Fruit fly (Drosophila melanogaster) whole organism, embryonic: Measurements from ENCODE around the gene Arc42.
A peak's percentile ranks its signal among the peaks of the same experiment; 100 is the strongest.

ENCODE experiments used
- CG10431 ChIP-seq: fragments of 200-800 bp; sonication (Bioruptor generic); optimal IDR thresholded peaks from 3 replicates; lab custom pipeline; 2018; ENCODE audit warnings: missing biosample characterization, mild to moderate bottlenecking, missing genetic modification characterization
- CG11723 ChIP-seq: fragments of 200-800 bp; sonication (Bioruptor generic); optimal IDR thresholded peaks from 2 replicates; lab custom pipeline; 2017; ENCODE audit warnings: missing biosample characterization, mild to moderate bottlenecking, missing genetic modification characterization
- CG13123 ChIP-seq: fragments of 200-800 bp; sonication (Bioruptor generic); optimal IDR thresholded peaks from 2 replicates; lab custom pipeline; 2016; ENCODE audit warnings: missing biosample characterization, missing genetic modification characterization
- CG13424 ChIP-seq: fragments of 200-800 bp; sonication (Bioruptor generic); optimal IDR thresholded peaks from 2 replicates; lab custom pipeline; 2019; ENCODE audit warnings: missing biosample characterization, mild to moderate bottlenecking, missing genetic modification characterization, moderate library complexity
- CG14050 ChIP-seq: fragments of 200-800 bp; sonication (Bioruptor generic); IDR thresholded peaks from 3 replicates; pipeline ENCODE4 v1.3.6; 2022; ENCODE audit warnings: missing biosample characterization, missing genetic modification characterization
- CG14667 ChIP-seq: fragments of 200-800 bp; sonication (Bioruptor generic); IDR thresholded peaks from 2 replicates; pipeline ENCODE4 v1.3.6; 2022; ENCODE audit warnings: missing biosample characterization, missing genetic modification characterization
- CG15073 ChIP-seq: fragments of 200-800 bp; sonication (Bioruptor generic); optimal IDR thresholded peaks from 2 replicates; lab custom pipeline; 2016; ENCODE audit warnings: missing biosample characterization, missing genetic modification characterization
- CG15269 ChIP-seq: fragments of 200-800 bp; sonication (Bioruptor generic); optimal IDR thresholded peaks from 2 replicates; lab custom pipeline; 2018; ENCODE audit warnings: missing biosample characterization, mild to moderate bottlenecking, missing genetic modification characterization, moderate library complexity
- CG15696 ChIP-seq: fragments of 200-800 bp; sonication (Bioruptor generic); optimal IDR thresholded peaks from 2 replicates; lab custom pipeline; 2019; ENCODE audit warnings: missing biosample characterization, mild to moderate bottlenecking, missing genetic modification characterization, moderate library complexity
- CG17385 ChIP-seq: fragments of 200-800 bp; sonication (Bioruptor generic); optimal IDR thresholded peaks from 3 replicates; lab custom pipeline; 2018; ENCODE audit warnings: missing biosample characterization, mild to moderate bottlenecking, missing genetic modification characterization
- CG2712 ChIP-seq: fragments of 200-800 bp; optimal IDR thresholded peaks from 3 replicates; lab custom pipeline; 2019; ENCODE audit warnings: missing biosample characterization, mild to moderate bottlenecking, missing genetic modification characterization, moderate library complexity
- CG30431 ChIP-seq: fragments of 200-800 bp; sonication (Bioruptor generic); optimal IDR thresholded peaks from 2 replicates; lab custom pipeline; 2017; ENCODE audit warnings: missing biosample characterization, missing genetic modification characterization
- CG32532 ChIP-seq: fragments of 200-800 bp; sonication (Bioruptor generic); IDR thresholded peaks from 2 replicates; pipeline ENCODE4 v1.3.6; 2022; ENCODE audit warnings: missing biosample characterization, missing genetic modification characterization
- CG42726 ChIP-seq: fragments of 200-800 bp; sonication (Bioruptor generic); IDR thresholded peaks from 2 replicates; pipeline ENCODE4 v1.3.6; 2022; ENCODE audit warnings: missing biosample characterization, missing genetic modification characterization; ENCODE audit not compliant: partially characterized antibody
- CG4424 ChIP-seq: fragments of 200-800 bp; sonication (Bioruptor generic); optimal IDR thresholded peaks from 3 replicates; lab custom pipeline; 2016; ENCODE audit warnings: missing biosample characterization, missing genetic modification characterization
- CG6272 ChIP-seq: fragments of 200-800 bp; sonication (Bioruptor generic); IDR thresholded peaks from 2 replicates; pipeline ENCODE4 v1.3.6; 2022; ENCODE audit warnings: missing biosample characterization, missing genetic modification characterization
- CG6654 ChIP-seq: fragments of 200-800 bp; sonication (Bioruptor generic); optimal IDR thresholded peaks from 2 replicates; lab custom pipeline; 2017; ENCODE audit warnings: missing biosample characterization, mild to moderate bottlenecking, missing genetic modification characterization
- CG6683 ChIP-seq: fragments of 200-800 bp; sonication (Bioruptor generic); optimal IDR thresholded peaks from 2 replicates; lab custom pipeline; 2017; ENCODE audit warnings: missing biosample characterization, mild to moderate bottlenecking, missing genetic modification characterization, missing genetic modification reagents
- CG7745 ChIP-seq: fragments of 200-800 bp; sonication (Bioruptor generic); optimal IDR thresholded peaks from 2 replicates; lab custom pipeline; 2018; ENCODE audit warnings: missing biosample characterization, mild to moderate bottlenecking, missing genetic modification characterization, moderate library complexity
- CG9876 ChIP-seq: fragments of 200-800 bp; sonication (Bioruptor generic); optimal IDR thresholded peaks from 2 replicates; lab custom pipeline; 2016; ENCODE audit warnings: missing biosample characterization, missing genetic modification characterization
- CG9932 ChIP-seq: fragments of 200-800 bp; sonication (Bioruptor generic); IDR thresholded peaks from 2 replicates; pipeline ENCODE4 v1.3.6; 2022; ENCODE audit warnings: missing biosample characterization, missing genetic modification characterization
- CrebB ChIP-seq: fragments of 200-800 bp; sonication (Bioruptor generic); optimal IDR thresholded peaks from 3 replicates; lab custom pipeline; 2018; ENCODE audit warnings: missing biosample characterization, mild to moderate bottlenecking, missing genetic modification characterization
- Doc2 ChIP-seq: fragments of 200-800 bp; sonication (Bioruptor generic); IDR thresholded peaks from 2 replicates; pipeline ENCODE4 v1.3.6; 2022; ENCODE audit warnings: missing biosample characterization, missing genetic modification characterization
- Doc3 ChIP-seq: fragments of 200-800 bp; sonication (Bioruptor generic); IDR thresholded peaks from 3 replicates; pipeline ENCODE4 v1.3.6; 2022; ENCODE audit warnings: missing biosample characterization, missing genetic modification characterization; ENCODE audit not compliant: partially characterized antibody
- Ets65A ChIP-seq: fragments of 200-800 bp; sonication (Bioruptor generic); peaks from one replicate; lab custom pipeline; 2016; ENCODE audit warnings: missing biosample characterization, missing genetic modification characterization
- Hmr ChIP-seq: fragments of 200-800 bp; sonication (Bioruptor generic); optimal IDR thresholded peaks from 3 replicates; lab custom pipeline; 2017; ENCODE audit warnings: mild to moderate bottlenecking, missing biosample characterization, missing genetic modification reagents, missing genetic modification characterization
- NFAT ChIP-seq: fragments of 200-800 bp; sonication (Bioruptor generic); IDR thresholded peaks from 2 replicates; pipeline ENCODE4 v1.3.6; 2022; ENCODE audit warnings: missing biosample characterization, missing genetic modification characterization
- NK7.1 ChIP-seq: fragments of 200-800 bp; sonication (Bioruptor generic); optimal IDR thresholded peaks from 3 replicates; lab custom pipeline; 2016; ENCODE audit warnings: missing biosample characterization, missing genetic modification characterization
- ab ChIP-seq: fragments of 200-800 bp; sonication (Bioruptor generic); optimal IDR thresholded peaks from 2 replicates; lab custom pipeline; 2016; ENCODE audit warnings: missing biosample characterization, missing genetic modification characterization
- chm ChIP-seq: fragments of 200-800 bp; sonication (Bioruptor generic); IDR thresholded peaks from 2 replicates; pipeline ENCODE4 v1.3.6; 2022; ENCODE audit warnings: missing biosample characterization, missing genetic modification characterization
- croc ChIP-seq: fragments of 200-800 bp; sonication (Bioruptor generic); conservative IDR thresholded peaks from 3 replicates; pipeline ENCODE4 v1.3.6; 2022; ENCODE audit warnings: missing biosample characterization, missing genetic modification characterization
- eyg ChIP-seq: fragments of 200-800 bp; sonication (Bioruptor generic); optimal IDR thresholded peaks from 3 replicates; lab custom pipeline; 2016; ENCODE audit warnings: missing biosample characterization, missing genetic modification characterization
- fd102C ChIP-seq: fragments of 200-800 bp; sonication (Bioruptor generic); optimal IDR thresholded peaks from 2 replicates; lab custom pipeline; 2018; ENCODE audit warnings: missing biosample characterization, mild to moderate bottlenecking, missing genetic modification characterization, moderate library complexity
- fd96Cb ChIP-seq: fragments of 200-800 bp; sonication (Bioruptor generic); optimal IDR thresholded peaks from 2 replicates; lab custom pipeline; 2018; ENCODE audit warnings: missing biosample characterization, mild to moderate bottlenecking, missing genetic modification characterization, moderate library complexity
- gcm ChIP-seq: fragments of 200-800 bp; sonication (Bioruptor generic); optimal IDR thresholded peaks from 2 replicates; lab custom pipeline; 2019; ENCODE audit warnings: missing biosample characterization, mild to moderate bottlenecking, missing genetic modification characterization, moderate library complexity
- her ChIP-seq: fragments of 200-800 bp; sonication (Bioruptor generic); optimal IDR thresholded peaks from 2 replicates; lab custom pipeline; 2016; ENCODE audit warnings: missing biosample characterization, missing genetic modification characterization
- inv ChIP-seq: fragments of 200-800 bp; sonication (Bioruptor generic); IDR thresholded peaks from 2 replicates; pipeline ENCODE4 v1.3.6; 2022; ENCODE audit warnings: missing biosample characterization, missing genetic modification characterization; ENCODE audit not compliant: partially characterized antibody
- kah ChIP-seq: fragments of 200-800 bp; sonication (Bioruptor generic); optimal IDR thresholded peaks from 2 replicates; lab custom pipeline; 2018; ENCODE audit warnings: missing biosample characterization, mild to moderate bottlenecking, missing genetic modification characterization
- kay ChIP-seq: fragments of 200-800 bp; sonication (Bioruptor generic); optimal IDR thresholded peaks from 2 replicates; lab custom pipeline; 2016; ENCODE audit warnings: missing biosample characterization, missing genetic modification characterization
- klu ChIP-seq: fragments of 200-800 bp; sonication (Bioruptor generic); IDR thresholded peaks from 2 replicates; pipeline ENCODE4 v1.3.6; 2022; ENCODE audit warnings: missing biosample characterization, missing genetic modification characterization
- kni ChIP-seq: fragments of 200-800 bp; sonication (Bioruptor generic); optimal IDR thresholded peaks from 3 replicates; lab custom pipeline; 2017; ENCODE audit warnings: mild to moderate bottlenecking, missing biosample characterization, missing genetic modification reagents, missing genetic modification characterization
- pan ChIP-seq, 4 experiments: fragments of >200 bp in 3 of 4; fragments of 200-800 bp in 1 of 4; sonication (Bioruptor generic) in 1 of 4; optimal IDR thresholded peaks in 3 of 4; IDR thresholded peaks in 1 of 4; 2 replicates each; pipeline versions ENCODE4 v1.3.6 to Lab custom; 2017 to 2022; ENCODE audit warnings: missing biosample characterization in 2 of 4, missing genetic modification characterization in 2 of 4, mixed read lengths in 1 of 4
- ro ChIP-seq: fragments of 200-800 bp; sonication (Bioruptor generic); IDR thresholded peaks from 2 replicates; pipeline ENCODE4 v1.3.6; 2022; ENCODE audit warnings: missing biosample characterization, missing genetic modification characterization
- sd ChIP-seq: fragments of 200-800 bp; sonication (Bioruptor generic); optimal IDR thresholded peaks from 3 replicates; lab custom pipeline; 2018; ENCODE audit warnings: missing biosample characterization, mild to moderate bottlenecking, missing genetic modification characterization, moderate library complexity
- seq ChIP-seq: fragments of 200-800 bp; sonication (Bioruptor generic); IDR thresholded peaks from 2 replicates; pipeline ENCODE4 v1.3.6; 2022; ENCODE audit warnings: missing biosample characterization, missing genetic modification characterization
- sob ChIP-seq: fragments of 200-800 bp; sonication (Bioruptor generic); IDR thresholded peaks from 2 replicates; pipeline ENCODE4 v1.3.6; 2022; ENCODE audit warnings: missing biosample characterization, missing genetic modification characterization
- sr ChIP-seq: fragments of 200-800 bp; sonication (Bioruptor generic); IDR thresholded peaks from 3 replicates; pipeline ENCODE4 v1.3.6; 2022; ENCODE audit warnings: missing biosample characterization, missing genetic modification characterization
- tio ChIP-seq: fragments of 200-800 bp; sonication (Bioruptor generic); optimal IDR thresholded peaks from 2 replicates; lab custom pipeline; 2017; ENCODE audit warnings: missing biosample characterization, missing genetic modification characterization, inconsistent platforms
- yki ChIP-seq: fragments of >200 bp; optimal IDR thresholded peaks from 3 replicates; lab custom pipeline; 2018
- zfh1 ChIP-seq: fragments of 200-800 bp; sonication (Bioruptor generic); IDR thresholded peaks from 3 replicates; pipeline ENCODE4 v1.3.6; 2022; ENCODE audit warnings: missing biosample characterization, missing genetic modification characterization

Gene Arc42

dm6 chr3R:19904865-19905373 is 27.4 kb downstream of the Arc42 start, which contains the start of the genes Surf6 and RhoGAP92B (continued):
- TF ChIP-seq CG6272 (GFP tag; lab: Robert Waterston, UW): no peak
- TF ChIP-seq CG32532 (GFP tag; lab: Robert Waterston, UW): peak; percentile 71
- TF ChIP-seq chm (GFP tag; lab: Robert Waterston, UW): no peak; the same call in 1 of the 2 replicates
- no peak for TF ChIP-seq CG6654 (GFP tag; lab: Kevin White, UChicago)
- no peak for TF ChIP-seq tio (GFP tag; lab: Kevin White, UChicago)
- TF ChIP-seq CG14050 (GFP tag; lab: Robert Waterston, UW): 0 out of 3 replicates have a peak, but pooled peaks have one; percentile 32
- peak; percentile 9 for TF ChIP-seq fd96Cb (tag; lab: Kevin White, UChicago)
- TF ChIP-seq CG15696: peak; percentile 47
- TF ChIP-seq CG42726: no peak; the same call in 1 of the 2 replicates
- peak; percentile 20 for TF ChIP-seq CG6683
- no peak for TF ChIP-seq ab (GFP tag; lab: Kevin White, UChicago)
- peak; percentile 52 for TF ChIP-seq CG9932
- TF ChIP-seq CG15073 (GFP tag; lab: Kevin White, UChicago): no peak
- no peak for TF ChIP-seq ro (GFP tag; lab: Robert Waterston, UW)
- TF ChIP-seq her: peak; percentile 63
- TF ChIP-seq zfh1 (GFP tag; lab: Robert Waterston, UW): peak; percentile 58; the same call in 2 of the 3 replicates
- peak; percentile 73 for TF ChIP-seq kah (GFP tag; lab: Kevin White, UChicago)
- TF ChIP-seq sr (GFP tag; lab: Robert Waterston, UW): no peak
- TF ChIP-seq kay (GFP tag; lab: Kevin White, UChicago): peak; percentile 75
- TF ChIP-seq seq (GFP tag; lab: Robert Waterston, UW): peak; percentile 47; the same call in 1 of the 2 replicates
- no peak for TF ChIP-seq CG13123 (GFP tag; lab: Kevin White, UChicago)
- TF ChIP-seq NK7.1 (GFP tag; lab: Kevin White, UChicago): peak; percentile 12
- TF ChIP-seq CG30431 (GFP tag; lab: Kevin White, UChicago): no peak
- no peak for TF ChIP-seq croc
- no peak for TF ChIP-seq CG14667
- no peak for TF ChIP-seq klu
- peak; percentile 43 for TF ChIP-seq eyg (GFP tag; lab: Kevin White, UChicago)
- TF ChIP-seq sob (GFP tag; lab: Robert Waterston, UW): peak; percentile 65
- peak; percentile 20 for TF ChIP-seq CG11723 (GFP tag; lab: Kevin White, UChicago)
- peak; percentile 31; the same call in 1 of the 2 replicates for TF ChIP-seq NFAT (GFP tag; lab: Robert Waterston, UW)
- TF ChIP-seq CG7745: no peak
- peak; percentile 49 for TF ChIP-seq CG4424
- peak; percentile 39 for TF ChIP-seq kni
- peak; percentile 67 for TF ChIP-seq sd
- TF ChIP-seq CG9876 (GFP tag; lab: Kevin White, UChicago): no peak
- peak; percentile 68 for TF ChIP-seq CG10431
- TF ChIP-seq Doc3 (GFP tag; lab: Robert Waterston, UW): no peak
- TF ChIP-seq Doc2 (GFP tag; lab: Robert Waterston, UW): no peak
- TF ChIP-seq Ets65A (GFP tag; lab: Kevin White, UChicago): peak; percentile 94
- TF ChIP-seq CG15269 (tag; lab: Kevin White, UChicago): peak; percentile 45
- TF ChIP-seq yki (lab: Kevin White, UChicago): no peak
- TF ChIP-seq CrebB (tag; lab: Kevin White, UChicago): no peak
- peak; percentile 61 for TF ChIP-seq CG13424 (tag; lab: Kevin White, UChicago)
- peak; percentile 67 for TF ChIP-seq CG2712 (tag; lab: Kevin White, UChicago)
- TF ChIP-seq pan (optimal IDR thresholded peaks at IDR 0.05; lab: Kevin White, UChicago): no peak
- TF ChIP-seq pan (GFP tag; optimal IDR thresholded peaks at IDR 0.05 in 1 of 2, IDR thresholded peaks at IDR 0.05 in 1 of 2): peak in 1 of 2 experiments; percentile 30
- TF ChIP-seq inv: no peak
- TF ChIP-seq gcm (GFP tag; lab: Kevin White, UChicago): peak; percentile 63
- TF ChIP-seq CG17385 (GFP tag; lab: Kevin White, UChicago): peak; percentile 67
- no peak for TF ChIP-seq fd102C (GFP tag; lab: Kevin White, UChicago)
- TF ChIP-seq Hmr (GFP tag; lab: Kevin White, UChicago): peak; percentile 85
